Fruit fly (Drosophila melanogaster) whole organism, embryonic: Measurements from ENCODE around the gene CG12945.

ENCODE experiments used
- Ada2b ChIP-seq: fragments of 200-800 bp; sonication (Bioruptor generic); IDR thresholded peaks from 2 replicates; pipeline ENCODE4 v1.3.6; 2022; ENCODE audit warnings: missing biosample characterization, missing genetic modification characterization
- CG10462 ChIP-seq: fragments of 200-800 bp; sonication (Bioruptor generic); optimal IDR thresholded peaks from 2 replicates; lab custom pipeline; 2016; ENCODE audit warnings: missing biosample characterization, missing genetic modification characterization
- CG11695 ChIP-seq: fragments of 200-800 bp; sonication (Bioruptor generic); IDR thresholded peaks from 3 replicates; pipeline ENCODE4 v1.3.6; 2022; ENCODE audit warnings: missing biosample characterization, missing genetic modification characterization
- CG1233 ChIP-seq: fragments of 200-800 bp; sonication (Bioruptor generic); optimal IDR thresholded peaks from 4 replicates; lab custom pipeline; 2018; ENCODE audit warnings: missing biosample characterization, mild to moderate bottlenecking, missing genetic modification characterization
- CG1602 ChIP-seq: fragments of 200-800 bp; sonication (Bioruptor generic); optimal IDR thresholded peaks from 3 replicates; lab custom pipeline; 2016; ENCODE audit warnings: missing biosample characterization, missing genetic modification characterization
- CG16813 ChIP-seq: fragments of 200-800 bp; sonication (Bioruptor generic); IDR thresholded peaks from 3 replicates; pipeline ENCODE4 v1.3.6; 2022; ENCODE audit warnings: missing biosample characterization, missing genetic modification characterization; ENCODE audit not compliant: partially characterized antibody
- CG17912 ChIP-seq: fragments of 200-800 bp; sonication (Bioruptor generic); optimal IDR thresholded peaks from 2 replicates; lab custom pipeline; 2018; ENCODE audit warnings: missing biosample characterization, mild to moderate bottlenecking, missing genetic modification characterization
- CG18764 ChIP-seq: fragments of 200-800 bp; sonication (Bioruptor generic); optimal IDR thresholded peaks from 3 replicates; lab custom pipeline; 2016; ENCODE audit warnings: missing biosample characterization, missing genetic modification characterization
- CG2116 ChIP-seq: fragments of 200-800 bp; sonication (Bioruptor generic); optimal IDR thresholded peaks from 3 replicates; lab custom pipeline; 2018; ENCODE audit warnings: missing biosample characterization, mild to moderate bottlenecking, missing genetic modification characterization
- CG2875 ChIP-seq: fragments of 200-800 bp; sonication (Bioruptor generic); optimal IDR thresholded peaks from 2 replicates; lab custom pipeline; 2017; ENCODE audit warnings: missing biosample characterization, mild to moderate bottlenecking, missing genetic modification characterization, missing genetic modification reagents
- CG32772 ChIP-seq: fragments of 200-800 bp; sonication (Bioruptor generic); IDR thresholded peaks from 2 replicates; pipeline ENCODE4 v1.3.6; 2022; ENCODE audit warnings: missing biosample characterization, missing genetic modification characterization
- CG33213 ChIP-seq: fragments of 200-800 bp; sonication (Bioruptor generic); optimal IDR thresholded peaks from 3 replicates; lab custom pipeline; 2016; ENCODE audit warnings: missing biosample characterization, missing genetic modification characterization
- CG34224 ChIP-seq: fragments of 200-800 bp; sonication (Bioruptor generic); IDR thresholded peaks from 3 replicates; pipeline ENCODE4 v1.3.6; 2022; ENCODE audit warnings: missing biosample characterization, missing genetic modification characterization; ENCODE audit not compliant: partially characterized antibody
- CG4424 ChIP-seq: fragments of 200-800 bp; sonication (Bioruptor generic); optimal IDR thresholded peaks from 3 replicates; lab custom pipeline; 2016; ENCODE audit warnings: missing biosample characterization, missing genetic modification characterization
- CG8944 ChIP-seq: fragments of 200-800 bp; sonication (Bioruptor generic); optimal IDR thresholded peaks from 3 replicates; lab custom pipeline; 2016; ENCODE audit warnings: missing biosample characterization, missing genetic modification characterization
- CG9797 ChIP-seq: fragments of 200-800 bp; sonication (Bioruptor generic); optimal IDR thresholded peaks from 3 replicates; lab custom pipeline; 2018; ENCODE audit warnings: missing biosample characterization, mild to moderate bottlenecking, missing genetic modification characterization
- D19B ChIP-seq: fragments of 200-800 bp; sonication (Bioruptor generic); optimal IDR thresholded peaks from 2 replicates; lab custom pipeline; 2017; ENCODE audit warnings: missing biosample characterization, mild to moderate bottlenecking, missing genetic modification characterization
- Dad ChIP-seq: fragments of 200-800 bp; sonication (Bioruptor generic); optimal IDR thresholded peaks from 3 replicates; lab custom pipeline; 2016; ENCODE audit warnings: missing biosample characterization, missing genetic modification characterization
- Deaf1 ChIP-seq: fragments of 200-800 bp; optimal IDR thresholded peaks from 3 replicates; lab custom pipeline; 2019; ENCODE audit warnings: missing biosample characterization, mild to moderate bottlenecking, missing genetic modification characterization, moderate library complexity
- Dref ChIP-seq: fragments of 200-800 bp; sonication (Bioruptor generic); IDR thresholded peaks from 2 replicates; pipeline ENCODE4 v1.3.6; 2022; ENCODE audit warnings: missing biosample characterization, missing genetic modification characterization
- E2f2 ChIP-seq: fragments of 200-800 bp; sonication (Bioruptor generic); IDR thresholded peaks from 2 replicates; pipeline ENCODE4 v1.3.6; 2022; ENCODE audit warnings: missing biosample characterization, missing genetic modification characterization
- ERR ChIP-seq: fragments of 200-800 bp; sonication (Bioruptor generic); optimal IDR thresholded peaks from 2 replicates; lab custom pipeline; 2016; ENCODE audit warnings: missing biosample characterization, missing genetic modification characterization
- Fer1 ChIP-seq: fragments of 200-800 bp; sonication (Bioruptor generic); optimal IDR thresholded peaks from 2 replicates; lab custom pipeline; 2017; ENCODE audit warnings: missing biosample characterization, mild to moderate bottlenecking, missing genetic modification characterization
- Fer3 ChIP-seq: fragments of 200-800 bp; sonication (Bioruptor generic); optimal IDR thresholded peaks from 2 replicates; lab custom pipeline; 2018; ENCODE audit warnings: missing biosample characterization, mild to moderate bottlenecking, missing genetic modification characterization, moderate library complexity
- HHEX ChIP-seq: fragments of 200-800 bp; sonication (Bioruptor generic); optimal IDR thresholded peaks from 3 replicates; lab custom pipeline; 2017; ENCODE audit warnings: missing biosample characterization, mild to moderate bottlenecking, missing genetic modification characterization, missing genetic modification reagents
- Meics ChIP-seq: fragments of 200-800 bp; sonication (Bioruptor generic); optimal IDR thresholded peaks from 2 replicates; lab custom pipeline; 2017; ENCODE audit warnings: missing biosample characterization, mild to moderate bottlenecking, missing genetic modification characterization
- Neu2 ChIP-seq: fragments of 200-800 bp; sonication (Bioruptor generic); optimal IDR thresholded peaks from 3 replicates; lab custom pipeline; 2016; ENCODE audit warnings: missing biosample characterization, missing genetic modification characterization, borderline replicate concordance
- NfI ChIP-seq: fragments of 200-800 bp; sonication (Bioruptor generic); optimal IDR thresholded peaks from 3 replicates; lab custom pipeline; 2018; ENCODE audit warnings: missing biosample characterization, mild to moderate bottlenecking, missing genetic modification characterization, moderate library complexity
- PHDP ChIP-seq: fragments of 200-800 bp; sonication (Bioruptor generic); optimal IDR thresholded peaks from 3 replicates; lab custom pipeline; 2018; ENCODE audit warnings: missing biosample characterization, mild to moderate bottlenecking, missing genetic modification characterization, moderate library complexity
- Pdp1 ChIP-seq, 2 experiments: fragments of 200-800 bp; sonication (Bioruptor generic); optimal IDR thresholded peaks; 3 replicates each; lab custom pipeline; 2016; ENCODE audit warnings: missing biosample characterization in 2 of 2, missing genetic modification characterization in 2 of 2, mild to moderate bottlenecking in 1 of 2, moderate library complexity in 1 of 2
- ab ChIP-seq: fragments of 200-800 bp; sonication (Bioruptor generic); optimal IDR thresholded peaks from 2 replicates; lab custom pipeline; 2016; ENCODE audit warnings: missing biosample characterization, missing genetic modification characterization
- ap ChIP-seq: fragments of 200-800 bp; sonication (Bioruptor generic); IDR thresholded peaks from 2 replicates; pipeline ENCODE4 v1.3.6; 2022; ENCODE audit warnings: missing biosample characterization, missing genetic modification characterization
- ase ChIP-seq: fragments of 200-800 bp; sonication (Bioruptor generic); IDR thresholded peaks from 3 replicates; pipeline ENCODE4 v1.3.6; 2022; ENCODE audit warnings: missing biosample characterization, missing genetic modification characterization
- br ChIP-seq: fragments of >200 bp; optimal IDR thresholded peaks from 2 replicates; lab custom pipeline; 2017
- cas ChIP-seq: fragments of 200-800 bp; sonication (Bioruptor generic); IDR thresholded peaks from 2 replicates; pipeline ENCODE4 v1.3.6; 2022; ENCODE audit warnings: missing biosample characterization, missing genetic modification characterization
- caup ChIP-seq: fragments of 200-800 bp; sonication (Bioruptor generic); optimal IDR thresholded peaks from 3 replicates; lab custom pipeline; 2017; ENCODE audit warnings: missing biosample characterization, mild to moderate bottlenecking, missing genetic modification characterization, moderate library complexity; ENCODE audit not compliant: severe bottlenecking
- croc ChIP-seq: fragments of 200-800 bp; sonication (Bioruptor generic); conservative IDR thresholded peaks from 3 replicates; pipeline ENCODE4 v1.3.6; 2022; ENCODE audit warnings: missing biosample characterization, missing genetic modification characterization
- dysf ChIP-seq: fragments of 200-800 bp; sonication (Bioruptor generic); IDR thresholded peaks from 3 replicates; pipeline ENCODE4 v1.3.6; 2022; ENCODE audit warnings: missing biosample characterization, missing genetic modification characterization
- fd96Cb ChIP-seq: fragments of 200-800 bp; sonication (Bioruptor generic); optimal IDR thresholded peaks from 2 replicates; lab custom pipeline; 2018; ENCODE audit warnings: missing biosample characterization, mild to moderate bottlenecking, missing genetic modification characterization, moderate library complexity
- gcm ChIP-seq: fragments of 200-800 bp; sonication (Bioruptor generic); optimal IDR thresholded peaks from 2 replicates; lab custom pipeline; 2019; ENCODE audit warnings: missing biosample characterization, mild to moderate bottlenecking, missing genetic modification characterization, moderate library complexity
- gfzf ChIP-seq: fragments of 200-800 bp; sonication (Bioruptor generic); optimal IDR thresholded peaks from 2 replicates; lab custom pipeline; 2016; ENCODE audit warnings: missing biosample characterization, mild to moderate bottlenecking, missing genetic modification characterization, moderate library complexity
- gro ChIP-seq: fragments of 200-800 bp; sonication (Bioruptor generic); optimal IDR thresholded peaks from 2 replicates; lab custom pipeline; 2016; ENCODE audit warnings: missing biosample characterization, missing genetic modification characterization
- kah ChIP-seq: fragments of 200-800 bp; sonication (Bioruptor generic); optimal IDR thresholded peaks from 2 replicates; lab custom pipeline; 2018; ENCODE audit warnings: missing biosample characterization, mild to moderate bottlenecking, missing genetic modification characterization
- nmo ChIP-seq: fragments of 200-800 bp; sonication (Bioruptor generic); optimal IDR thresholded peaks from 2 replicates; lab custom pipeline; 2018; ENCODE audit warnings: missing biosample characterization, mild to moderate bottlenecking, missing genetic modification characterization, moderate library complexity
- pum ChIP-seq: fragments of 200-800 bp; sonication (Bioruptor generic); optimal IDR thresholded peaks from 2 replicates; lab custom pipeline; 2016; ENCODE audit warnings: missing biosample characterization, missing genetic modification characterization
- vfl ChIP-seq: fragments of 200-800 bp; sonication (Bioruptor generic); optimal IDR thresholded peaks from 2 replicates; lab custom pipeline; 2016; ENCODE audit warnings: missing biosample characterization, missing genetic modification characterization
- vnd ChIP-seq: fragments of 200-800 bp; sonication (Bioruptor generic); IDR thresholded peaks from 3 replicates; pipeline ENCODE4 v1.3.6; 2022; ENCODE audit warnings: missing biosample characterization, missing genetic modification characterization; ENCODE audit not compliant: partially characterized antibody
- wek ChIP-seq: fragments of 200-800 bp; sonication (Bioruptor generic); optimal IDR thresholded peaks from 3 replicates; lab custom pipeline; 2018; ENCODE audit warnings: missing biosample characterization, mild to moderate bottlenecking, missing genetic modification characterization, moderate library complexity
- zen ChIP-seq: fragments of 200-800 bp; sonication (Bioruptor generic); optimal IDR thresholded peaks from 3 replicates; lab custom pipeline; 2018; ENCODE audit warnings: missing biosample characterization, mild to moderate bottlenecking, missing genetic modification characterization, moderate library complexity
- zfh1 ChIP-seq: fragments of 200-800 bp; sonication (Bioruptor generic); IDR thresholded peaks from 3 replicates; pipeline ENCODE4 v1.3.6; 2022; ENCODE audit warnings: missing biosample characterization, missing genetic modification characterization

Gene CG12945

dm6 chr3R:9800644-9801330 lies 9.8 kb upstream of the CG12945 start, which contains the start of the genes CG9467 and CG8526 (continued):
- TF ChIP-seq NfI (GFP tag; lab: Kevin White, UChicago) (peak; percentile 68), CG4424 (GFP tag; lab: Kevin White, UChicago) (peak; percentile 76), Neu2 (GFP tag; lab: Kevin White, UChicago) (no peak), D19B (peak; percentile 50), ase (0 out of 3 replicates have a peak, but pooled peaks have one; percentile 51), gro (GFP tag; lab: Kevin White, UChicago) (no peak), CG2875 (GFP tag; lab: Kevin White, UChicago) (no peak), Deaf1 (tag; lab: Kevin White, UChicago) (no peak), CG8944 (GFP tag; lab: Kevin White, UChicago) (peak; percentile 15), croc (peak; percentile 52; the same call in 2 of the 3 replicates), dysf (peak; percentile 61; the same call in 1 of the 3 replicates), vfl (peak; percentile 40), ERR (no peak), CG33213 (GFP tag; lab: Kevin White, UChicago) (peak; percentile 16), ap (GFP tag; lab: Robert Waterston, UW) (no peak), pum (GFP tag; lab: Kevin White, UChicago) (peak; percentile 15), Dad (GFP tag; lab: Kevin White, UChicago) (no peak), Meics (GFP tag; lab: Kevin White, UChicago) (peak; percentile 55), gcm (GFP tag; lab: Kevin White, UChicago) (no peak), wek (GFP tag; lab: Kevin White, UChicago) (no peak), Dref (GFP tag; lab: Robert Waterston, UW) (peak; percentile 34; the same call in 1 of the 2 replicates), caup (GFP tag; lab: Kevin White, UChicago) (peak; percentile 49), CG34224 (GFP tag; lab: Robert Waterston, UW) (peak; percentile 71), Fer1 (peak; percentile 53), CG18764 (GFP tag; lab: Kevin White, UChicago) (no peak), ab (no peak), CG1602 (GFP tag; lab: Kevin White, UChicago) (peak; percentile 61), CG1233 (peak; percentile 23), vnd (GFP tag; lab: Robert Waterston, UW) (peak; percentile 73), CG32772 (GFP tag; lab: Robert Waterston, UW) (peak; percentile 51; the same call in 1 of the 2 replicates), cas (GFP tag; lab: Robert Waterston, UW) (no peak), HHEX (GFP tag; lab: Kevin White, UChicago) (peak; percentile 60), zfh1 (GFP tag; lab: Robert Waterston, UW) (peak; percentile 55; the same call in 2 of the 3 replicates), br (lab: Kevin White, UChicago) (no peak)

- TF ChIP-seq CG2116 (GFP tag; lab: Kevin White, UChicago) (peak; percentile 31), nmo (GFP tag; lab: Kevin White, UChicago) (peak; percentile 36), CG16813 (GFP tag; lab: Robert Waterston, UW) (no peak), PHDP (tag; lab: Kevin White, UChicago) (peak; percentile 6), Pdp1 (GFP tag; optimal IDR thresholded peaks at IDR 0.05; lab: Kevin White, UChicago) (peak in 1 of 2 experiments; percentile 53), CG9797 (GFP tag; lab: Kevin White, UChicago) (peak; percentile 93), Ada2b (GFP tag; lab: Robert Waterston, UW) (0 out of 2 replicates have a peak, but pooled peaks have one; percentile 7), CG11695 (GFP tag; lab: Robert Waterston, UW) (0 out of 3 replicates have a peak, but pooled peaks have one; percentile 16), zen (peak; percentile 14), gfzf (GFP tag; lab: Kevin White, UChicago) (peak; percentile 93), CG17912 (GFP tag; lab: Kevin White, UChicago) (peak; percentile 0), CG10462 (GFP tag; lab: Kevin White, UChicago) (peak; percentile 17), E2f2 (GFP tag; lab: Robert Waterston, UW) (peak; percentile 49), CG32772 (GFP tag; lab: Robert Waterston, UW) (0 out of 2 replicates have a peak, but pooled peaks have one; percentile 24), Fer3 (tag; lab: Kevin White, UChicago) (no peak), fd96Cb (tag; lab: Kevin White, UChicago) (no peak), kah (GFP tag; lab: Kevin White, UChicago) (no peak)
Observed at dm6 chr3R:9793018-9793417, 2.0 kb upstream of the CG12945 start, which contains the start of gene CG8516. TSS of gene CG8516 (plus strand) at chr3R:9793295.
